In the genomic region with DNA sequence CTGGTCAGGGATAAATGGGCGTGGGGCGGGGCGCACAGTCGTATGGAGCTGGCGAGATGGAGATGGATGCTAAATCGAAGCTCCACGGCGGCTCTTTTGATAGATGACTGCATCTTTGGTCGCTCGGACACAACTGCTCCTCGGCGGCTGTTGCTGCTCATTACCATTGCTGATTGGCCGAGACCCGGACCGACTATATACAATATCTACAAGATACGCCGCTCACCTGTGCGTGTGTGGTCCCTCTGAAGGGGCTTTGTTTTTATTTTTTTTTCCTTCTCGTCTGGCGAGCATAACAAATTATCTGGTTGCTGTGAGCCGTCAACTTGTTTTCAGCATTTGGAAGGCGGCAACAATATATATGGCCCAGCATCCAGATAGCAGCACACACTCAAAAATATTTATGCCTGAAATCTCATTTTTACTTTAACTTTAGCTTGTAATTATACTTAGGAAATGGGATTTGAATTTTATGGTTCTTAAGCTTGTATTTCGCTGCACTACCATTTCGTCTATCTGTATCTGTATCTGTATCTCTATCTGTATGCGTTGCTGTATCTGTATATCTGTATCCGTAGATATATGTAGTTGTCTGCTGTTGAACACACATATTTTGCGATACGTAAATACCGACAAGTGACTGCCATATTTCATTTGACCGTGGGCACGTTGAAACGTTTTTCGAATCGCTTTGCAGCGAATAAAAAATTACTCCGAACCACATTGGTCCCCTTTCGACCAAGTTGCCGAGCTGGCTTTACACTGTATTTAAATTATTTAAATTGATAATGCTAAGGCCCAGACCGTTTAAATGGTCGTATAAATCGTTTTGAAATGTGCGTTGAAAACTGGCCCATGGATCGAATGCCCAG, we compare ENCODE assay signal across 4 fruit fly cellular contexts.
TF ChIP-seq lines count a peak whose summit lies in the region.

No protein-coding gene starts in this region.

- TF ChIP-seq CTCF in whole organism, embryonic (GFP tag; optimal IDR thresholded peaks at IDR 0.05; lab: Kevin White, UChicago) = no peak

TF ChIP-seq in whole organism, embryonic, 481 proteins besides CTCF, POLR2A, EP300 and RAD21 (continues in another document):
- TF ChIP-seq Six4 (GFP tag; optimal IDR thresholded peaks at IDR 0.05; lab: Kevin White, UChicago) = no peak
- TF ChIP-seq ham (GFP tag; IDR thresholded peaks at IDR 0.05; lab: Robert Waterston, UW) = no peak
- TF ChIP-seq sqz (GFP tag; optimal IDR thresholded peaks at IDR 0.05; lab: Kevin White, UChicago) = peak; percentile 24
- peak; percentile 51; the same call in 1 of the 2 replicates for TF ChIP-seq vvl (GFP tag; IDR thresholded peaks at IDR 0.05; lab: Robert Waterston, UW)
- peak; percentile 5 for TF ChIP-seq CG2678 (tag; optimal IDR thresholded peaks at IDR 0.05; lab: Kevin White, UChicago)
- peak; percentile 30 for TF ChIP-seq Nf-YC (tag; optimal IDR thresholded peaks at IDR 0.05; lab: Kevin White, UChicago)
- no peak for TF ChIP-seq Taf1 (GFP tag; IDR thresholded peaks at IDR 0.05; lab: Robert Waterston, UW)
- TF ChIP-seq tgo (GFP tag; IDR thresholded peaks at IDR 0.05; lab: Robert Waterston, UW) = no peak
- TF ChIP-seq ap (GFP tag; IDR thresholded peaks at IDR 0.05; lab: Robert Waterston, UW) = no peak
- peak in 1 of 2 experiments; percentile 35 for TF ChIP-seq eve (GFP tag; optimal IDR thresholded peaks at IDR 0.05; lab: Kevin White, UChicago)
- TF ChIP-seq CG15073 (GFP tag; optimal IDR thresholded peaks at IDR 0.05; lab: Kevin White, UChicago) = no peak
- no peak for TF ChIP-seq Opbp (GFP tag; IDR thresholded peaks at IDR 0.05; lab: Robert Waterston, UW; ENCODE audit: partially characterized antibody)
- 0 out of 3 replicates have a peak, but pooled peaks have one; percentile 17 for TF ChIP-seq dysf (GFP tag; IDR thresholded peaks at IDR 0.05; lab: Robert Waterston, UW)
- peak; percentile 11 for TF ChIP-seq dmrt99B (tag; optimal IDR thresholded peaks at IDR 0.05; lab: Kevin White, UChicago)
- TF ChIP-seq CG15269 (tag; optimal IDR thresholded peaks at IDR 0.05; lab: Kevin White, UChicago) = peak; percentile 20
- peak; percentile 18 for TF ChIP-seq gem (tag; optimal IDR thresholded peaks at IDR 0.05; lab: Kevin White, UChicago)
- TF ChIP-seq CG17802 (tag; optimal IDR thresholded peaks at IDR 0.05; lab: Kevin White, UChicago) = no peak
- peak; percentile 63; the same call in 1 of the 3 replicates for TF ChIP-seq ci (GFP tag; IDR thresholded peaks at IDR 0.05; lab: Robert Waterston, UW)
- TF ChIP-seq CG31365 (tag; optimal IDR thresholded peaks at IDR 0.05; lab: Kevin White, UChicago) = no peak

TF ChIP-seq in whole organism, prepupa, 60 proteins besides CTCF, POLR2A, EP300 and RAD21 (continues in another document):
- TF ChIP-seq spab (GFP tag; optimal IDR thresholded peaks at IDR 0.05; lab: Kevin White, UChicago) = no peak
- TF ChIP-seq Smox (GFP tag; optimal IDR thresholded peaks at IDR 0.05; lab: Kevin White, UChicago) = peak; percentile 31
- peak; percentile 42 for TF ChIP-seq dsx (GFP tag; optimal IDR thresholded peaks at IDR 0.05; lab: Kevin White, UChicago; ENCODE audit: poor library complexity, severe bottlenecking)
- peak; percentile 4 for TF ChIP-seq Sox14 (GFP tag; optimal IDR thresholded peaks at IDR 0.05; lab: Kevin White, UChicago)
- TF ChIP-seq cyc (GFP tag; optimal IDR thresholded peaks at IDR 0.05; lab: Kevin White, UChicago) = peak; percentile 30
- TF ChIP-seq fd85E (GFP tag; optimal IDR thresholded peaks at IDR 0.05; lab: Kevin White, UChicago) = no peak
- TF ChIP-seq Sox15 (GFP tag; optimal IDR thresholded peaks at IDR 0.05; lab: Kevin White, UChicago) = no peak
- TF ChIP-seq achi (GFP tag; optimal IDR thresholded peaks at IDR 0.05; lab: Kevin White, UChicago) = peak; percentile 29
- TF ChIP-seq Ets21C (GFP tag; optimal IDR thresholded peaks at IDR 0.05; lab: Kevin White, UChicago) = no peak
- no peak for TF ChIP-seq Hr38 (GFP tag; optimal IDR thresholded peaks at IDR 0.05; lab: Kevin White, UChicago)
- TF ChIP-seq Sox102F (GFP tag; optimal IDR thresholded peaks at IDR 0.05; lab: Kevin White, UChicago) = peak; percentile 17
- 0 out of 2 replicates have a peak, but pooled peaks have one; percentile 16 for TF ChIP-seq CG11294 (GFP tag; IDR thresholded peaks at IDR 0.05; lab: Robert Waterston, UW)
- peak; percentile 65 for TF ChIP-seq Eip78C (GFP tag; lab: Kevin White, UChicago)
- peak; percentile 70 for TF ChIP-seq svp (GFP tag; lab: Kevin White, UChicago)
- peak; percentile 34 for TF ChIP-seq CG3919 (GFP tag; optimal IDR thresholded peaks at IDR 0.05; lab: Kevin White, UChicago)
- 0 out of 3 replicates have a peak, but pooled peaks have one; percentile 53 for TF ChIP-seq CG6163 (GFP tag; IDR thresholded peaks at IDR 0.05; lab: Robert Waterston, UW)
- TF ChIP-seq CG1621 (tag; optimal IDR thresholded peaks at IDR 0.05; lab: Kevin White, UChicago) = no peak
- TF ChIP-seq Hr39 (GFP tag; optimal IDR thresholded peaks at IDR 0.05; lab: Kevin White, UChicago) = peak; percentile 33
- TF ChIP-seq Gug (GFP tag; IDR thresholded peaks at IDR 0.05; lab: Robert Waterston, UW) = no peak
- peak; percentile 16 for TF ChIP-seq pdm3 (GFP tag; optimal IDR thresholded peaks at IDR 0.05; lab: Kevin White, UChicago)

TF ChIP-seq in whole organism, pupa, 21 proteins besides CTCF, POLR2A, EP300 and RAD21:
- TF ChIP-seq Pif1B (GFP tag; optimal IDR thresholded peaks at IDR 0.05; lab: Kevin White, UChicago) (no peak), CG13204 (GFP tag; optimal IDR thresholded peaks at IDR 0.05; lab: Kevin White, UChicago) (no peak), CG8301 (tag; optimal IDR thresholded peaks at IDR 0.05; lab: Kevin White, UChicago) (no peak), CG15710 (tag; optimal IDR thresholded peaks at IDR 0.05; lab: Kevin White, UChicago) (no peak), CG34367 (tag; optimal IDR thresholded peaks at IDR 0.05; lab: Kevin White, UChicago) (no peak), CG9948 (tag; optimal IDR thresholded peaks at IDR 0.05; lab: Kevin White, UChicago) (no peak), CG12605 (GFP tag; IDR thresholded peaks at IDR 0.05; lab: Robert Waterston, UW) (no peak), Ets98B (GFP tag; IDR thresholded peaks at IDR 0.05; lab: Robert Waterston, UW) (0 out of 2 replicates have a peak, but pooled peaks have one; percentile 8), Pif1A (GFP tag; optimal IDR thresholded peaks at IDR 0.05; lab: Kevin White, UChicago) (no peak)

TF ChIP-seq in whole organism, wandering third instar larva, 38 proteins besides CTCF, POLR2A, EP300 and RAD21:
- TF ChIP-seq foxo (GFP tag; optimal IDR thresholded peaks at IDR 0.05; lab: Kevin White, UChicago) (peak in 1 of 2 experiments; percentile 41), dl (GFP tag; optimal IDR thresholded peaks at IDR 0.05; lab: Kevin White, UChicago; ENCODE audit: insufficient read depth in 1 of 2, partially characterized antibody in 2 of 2) (no peak), Hr83 (GFP tag; optimal IDR thresholded peaks at IDR 0.05; lab: Kevin White, UChicago; ENCODE audit: poor library complexity, severe bottlenecking) (no peak), br (GFP tag; optimal IDR thresholded peaks at IDR 0.05; lab: Kevin White, UChicago) (no peak), Abd-B (GFP tag; optimal IDR thresholded peaks at IDR 0.05; lab: Kevin White, UChicago) (no peak), Mio (GFP tag; optimal IDR thresholded peaks at IDR 0.05; lab: Kevin White, UChicago) (no peak), ey (GFP tag; optimal IDR thresholded peaks at IDR 0.05; lab: Kevin White, UChicago) (peak; percentile 1), sv (GFP tag; optimal IDR thresholded peaks at IDR 0.05; lab: Kevin White, UChicago) (no peak), Dif (GFP tag; optimal IDR thresholded peaks at IDR 0.05; lab: Kevin White, UChicago; ENCODE audit: partially characterized antibody) (no peak), OdsH (GFP tag; optimal IDR thresholded peaks at IDR 0.05; lab: Kevin White, UChicago) (peak; percentile 2), N (GFP tag; optimal IDR thresholded peaks at IDR 0.05; lab: Kevin White, UChicago) (no peak), usp (GFP tag; optimal IDR thresholded peaks at IDR 0.05; lab: Kevin White, UChicago) (no peak), h (GFP tag; optimal IDR thresholded peaks at IDR 0.05; lab: Kevin White, UChicago) (peak; percentile 61), HLH106 (tag; optimal IDR thresholded peaks at IDR 0.05; lab: Kevin White, UChicago) (peak; percentile 18), fru (GFP tag; optimal IDR thresholded peaks at IDR 0.05; lab: Kevin White, UChicago) (peak; percentile 44), rgr (GFP tag; optimal IDR thresholded peaks at IDR 0.05; lab: Kevin White, UChicago) (peak; percentile 8), sage (GFP tag; optimal IDR thresholded peaks at IDR 0.05; lab: Kevin White, UChicago) (no peak), Vsx2 (GFP tag; optimal IDR thresholded peaks at IDR 0.05; lab: Kevin White, UChicago; ENCODE audit: partially characterized antibody) (no peak), Rel (GFP tag; optimal IDR thresholded peaks at IDR 0.05; lab: Kevin White, UChicago) (no peak), Rel (tag; optimal IDR thresholded peaks at IDR 0.05; lab: Kevin White, UChicago) (no peak), CG9705 (GFP tag; optimal IDR thresholded peaks at IDR 0.05; lab: Kevin White, UChicago) (no peak), Hnf4 (GFP tag; optimal IDR thresholded peaks at IDR 0.05; lab: Kevin White, UChicago) (no peak)
